Fruit fly (Drosophila melanogaster): ENCODE data around the gene Lst8.

DNA sequence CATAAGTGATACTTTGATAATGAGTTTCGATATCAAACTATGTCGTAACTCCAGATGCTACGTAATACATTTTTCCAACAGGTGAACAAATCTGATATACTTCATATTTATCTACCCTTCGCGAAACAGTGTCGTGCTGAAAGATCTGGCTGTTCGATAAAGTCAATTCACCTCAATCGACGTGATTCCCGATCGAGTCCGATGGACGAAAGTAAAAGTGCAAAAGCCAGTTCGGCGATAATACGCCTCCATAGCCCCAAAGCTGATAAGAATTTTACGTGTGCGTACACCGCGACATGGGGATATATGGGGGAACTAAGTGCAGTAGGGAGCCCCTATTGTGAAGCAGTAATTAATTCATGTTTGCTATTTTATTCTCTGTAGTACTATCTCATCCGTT, 7.7 kb downstream of the Lst8 start:
- TF ChIP-seq Crg-1 (GFP tag; optimal IDR thresholded peaks at IDR 0.05): no peak
- TF ChIP-seq CG33017 (tag; optimal IDR thresholded peaks at IDR 0.05): no peak
- TF ChIP-seq cic (GFP tag; optimal IDR thresholded peaks at IDR 0.05): no peak
- TF ChIP-seq bab1 (GFP tag; optimal IDR thresholded peaks at IDR 0.05): no peak
- no peak for TF ChIP-seq CG7045 (GFP tag; optimal IDR thresholded peaks at IDR 0.05)
- TF ChIP-seq Mnt (GFP tag; optimal IDR thresholded peaks at IDR 0.05): no peak
- TF ChIP-seq Hr96 (GFP tag; optimal IDR thresholded peaks at IDR 0.05): no peak
- no peak for TF ChIP-seq toe (GFP tag; optimal IDR thresholded peaks at IDR 0.05)

Data from whole organism, adult.